Worm (Caenorhabditis elegans): ENCODE measurements around the gene Y75B12B.3.

Gene Y75B12B.3

DNA sequence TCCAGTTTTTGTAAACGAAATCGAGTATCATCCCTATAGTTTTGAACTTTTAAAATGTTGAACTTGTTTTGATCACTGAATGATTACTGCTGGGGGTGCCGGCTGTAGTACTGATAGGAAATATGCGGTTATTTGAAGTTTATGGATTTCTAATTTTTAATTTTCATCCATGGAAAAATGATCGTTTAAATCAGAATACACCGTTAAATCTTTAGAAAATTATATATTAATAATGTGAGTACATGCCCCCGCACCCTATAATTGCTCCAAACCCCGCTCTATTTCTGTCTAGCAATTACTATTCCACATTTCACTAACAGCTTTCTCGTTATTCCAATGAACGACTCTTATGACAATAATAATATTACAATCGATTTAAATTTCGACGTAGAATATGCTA is 13.7 kb upstream of the Y75B12B.3 start, which contains the start of gene Y75B12B.10:
Gene Y75B12B.10, plus strand, starts transcription at position 301 of the 400 bp plus-strand sequence.
- TF ChIP-seq ceh-30 (tag; optimal IDR thresholded peaks at IDR 0.05) (no peak), tbx-7 (tag; optimal IDR thresholded peaks at IDR 0.05) (no peak), unc-86 (tag; optimal IDR thresholded peaks at IDR 0.05) (no peak), K09A11.1 (tag; optimal IDR thresholded peaks at IDR 0.05; ENCODE audit: insufficient read depth) (no peak), hlh-30 (tag; optimal IDR thresholded peaks at IDR 0.05; ENCODE audit: insufficient read depth) (no peak), mec-3 (tag; optimal IDR thresholded peaks at IDR 0.05; ENCODE audit: borderline replicate concordance) (no peak), ceh-6 (GFP tag; optimal IDR thresholded peaks at IDR 0.05) (no peak), sdc-2 (tag; optimal IDR thresholded peaks at IDR 0.05) (no peak)

DNA sequence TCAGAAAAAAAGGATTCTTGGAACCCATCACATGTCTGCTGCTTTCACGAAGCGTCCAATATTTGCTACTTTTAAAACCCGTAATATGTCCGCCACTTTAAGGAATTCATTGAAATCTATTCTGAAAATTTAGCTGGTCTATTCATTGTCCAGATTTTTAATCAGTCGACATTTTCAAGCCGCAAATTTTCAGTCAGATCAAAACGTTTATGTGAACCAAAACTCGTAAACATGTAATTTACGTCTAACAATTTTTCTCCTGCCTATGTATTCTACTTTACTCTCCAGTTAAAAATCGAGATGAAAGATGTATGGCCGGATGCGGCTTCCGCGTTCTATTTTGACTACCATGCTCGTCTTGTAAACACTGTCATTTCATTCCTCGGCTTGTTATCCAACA is 11.9 kb upstream of the Y75B12B.3 start, which contains the start of gene srw-1:
Gene srw-1, plus strand, starts transcription at position 301 of the 400 bp plus-strand sequence.
- TF ChIP-seq ama-1 (optimal IDR thresholded peaks at IDR 0.05) (no peak), che-1 (tag; optimal IDR thresholded peaks at IDR 0.05) (no peak), nhr-11 (tag; optimal IDR thresholded peaks at IDR 0.05) (no peak), T23F11.4 (GFP tag; optimal IDR thresholded peaks at IDR 0.05) (no peak), hlh-8 (tag; optimal IDR thresholded peaks at IDR 0.05) (no peak), pqm-1 (tag; optimal IDR thresholded peaks at IDR 0.05) (no peak), ceh-2 (tag; optimal IDR thresholded peaks at IDR 0.05) (no peak)

DNA sequence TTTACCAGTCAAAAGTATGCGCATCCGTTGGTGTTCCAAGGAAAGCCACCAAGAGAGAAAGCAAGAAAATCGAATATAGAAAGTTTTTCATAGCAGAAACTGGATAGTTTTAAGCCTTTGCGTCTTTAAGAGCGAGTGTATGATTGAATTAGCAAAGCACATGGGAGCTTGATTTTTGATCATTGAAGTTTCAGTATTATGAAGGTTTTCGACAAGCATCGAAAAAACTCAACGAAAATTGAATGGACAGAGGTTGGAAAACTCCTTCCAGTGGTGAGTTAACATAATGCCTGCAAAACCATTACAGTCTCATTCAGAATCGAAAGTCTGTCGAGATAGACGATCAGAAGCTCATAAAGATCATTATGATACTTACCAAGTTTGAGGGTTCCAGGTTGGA is 7.8 kb upstream of the Y75B12B.3 start, which contains the start of gene Y75B12B.13:
Gene Y75B12B.13, minus strand, starts transcription at position 101 of the 400 bp plus-strand sequence.
- TF ChIP-seq zip-5 (tag; optimal IDR thresholded peaks at IDR 0.05) (no peak), ahr-1 (tag; optimal IDR thresholded peaks at IDR 0.05) (no peak), elt-2 (tag; optimal IDR thresholded peaks at IDR 0.05) (no peak), elt-4 (tag; optimal IDR thresholded peaks at IDR 0.05) (no peak), ceh-30 (tag; optimal IDR thresholded peaks at IDR 0.05) (no peak), lin-11 (tag; optimal IDR thresholded peaks at IDR 0.05) (no peak), ceh-14 (tag; optimal IDR thresholded peaks at IDR 0.05) (no peak), ceh-18 (tag; optimal IDR thresholded peaks at IDR 0.05) (no peak), tbx-7 (tag; optimal IDR thresholded peaks at IDR 0.05) (no peak)

DNA sequence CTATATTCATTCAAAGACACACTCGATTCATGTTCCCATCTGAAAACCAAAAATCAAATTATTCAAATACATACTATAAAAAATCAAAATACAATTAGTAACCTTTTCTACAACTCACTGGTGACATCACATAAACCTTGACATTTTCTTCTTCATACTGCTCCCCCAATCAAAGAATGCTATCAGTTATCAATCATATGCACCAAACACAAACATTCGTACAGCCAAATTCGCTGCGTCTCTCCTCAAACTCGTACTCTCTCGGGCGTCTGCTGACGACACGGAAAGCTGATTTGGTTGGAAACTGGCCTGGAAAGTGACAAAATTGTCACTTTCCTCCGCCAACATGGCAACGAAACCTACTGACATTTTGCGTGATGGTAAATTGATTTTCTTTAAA is 6.3 kb upstream of the Y75B12B.3 start, which contains the start of gene plc-2:
Gene plc-2, plus strand, starts transcription at position 196 of the 400 bp plus-strand sequence.
- TF ChIP-seq K02D7.2 (tag; optimal IDR thresholded peaks at IDR 0.05) (no peak), zip-5 (tag; optimal IDR thresholded peaks at IDR 0.05) (no peak), hlh-8 (tag; optimal IDR thresholded peaks at IDR 0.05) (no peak), pat-9 (tag; optimal IDR thresholded peaks at IDR 0.05) (no peak), fax-1 (tag; optimal IDR thresholded peaks at IDR 0.05) (no peak), rnt-1 (tag; optimal IDR thresholded peaks at IDR 0.05) (no peak), lim-6 (tag; optimal IDR thresholded peaks at IDR 0.05) (no peak), ceh-6 (GFP tag; optimal IDR thresholded peaks at IDR 0.05) (no peak), ceh-48 (tag; optimal IDR thresholded peaks at IDR 0.05) (no peak), unc-86 (tag; optimal IDR thresholded peaks at IDR 0.05) (no peak), lin-11 (tag; optimal IDR thresholded peaks at IDR 0.05) (no peak), ceh-30 (tag; optimal IDR thresholded peaks at IDR 0.05) (no peak)

DNA sequence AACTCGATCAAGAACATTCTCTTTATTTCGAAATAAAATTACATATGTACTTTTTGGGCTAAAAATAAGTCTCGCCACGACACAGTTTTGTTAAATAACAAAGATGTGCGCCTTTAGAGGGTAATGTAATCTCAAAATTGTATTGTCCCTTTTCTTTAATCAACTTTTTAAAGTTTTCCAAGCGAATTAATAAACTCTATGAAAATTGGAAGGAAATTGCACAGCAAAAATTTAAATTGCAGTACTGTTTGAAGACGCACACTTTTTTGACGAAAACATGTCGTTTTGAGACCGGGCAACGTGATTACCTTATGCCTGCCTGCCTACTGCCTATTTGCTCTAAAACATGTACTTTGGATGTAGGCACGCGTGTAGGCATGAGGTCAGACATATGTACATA is 5.9 kb upstream of the Y75B12B.3 start:
- TF ChIP-seq pax-1 (tag; optimal IDR thresholded peaks at IDR 0.05) (no peak), fax-1 (tag; optimal IDR thresholded peaks at IDR 0.05) (no peak), nhr-11 (tag; optimal IDR thresholded peaks at IDR 0.05) (no peak), madf-2 (tag; optimal IDR thresholded peaks at IDR 0.05) (no peak), ttx-3 (tag; optimal IDR thresholded peaks at IDR 0.05) (no peak), tbx-2 (tag; optimal IDR thresholded peaks at IDR 0.05) (no peak), unc-3 (GFP tag; conservative IDR thresholded peaks at IDR 0.05) (no peak), unc-3 (tag; optimal IDR thresholded peaks at IDR 0.05) (no peak), ref-2 (tag; optimal IDR thresholded peaks at IDR 0.05) (no peak), dmd-4 (tag; optimal IDR thresholded peaks at IDR 0.05; ENCODE audit: borderline replicate concordance) (no peak), T23F11.4 (GFP tag; optimal IDR thresholded peaks at IDR 0.05) (no peak), ahr-1 (tag; optimal IDR thresholded peaks at IDR 0.05) (no peak), F13H6.1 (tag; optimal IDR thresholded peaks at IDR 0.05) (no peak), pat-9 (tag; optimal IDR thresholded peaks at IDR 0.05) (no peak), pqm-1 (tag; optimal IDR thresholded peaks at IDR 0.05) (no peak), hlh-15 (tag; optimal IDR thresholded peaks at IDR 0.05) (no peak)

All from whole organism, late embryonic.